Worm (Caenorhabditis elegans): Measurements from ENCODE around the gene srbc-24.

DNA sequence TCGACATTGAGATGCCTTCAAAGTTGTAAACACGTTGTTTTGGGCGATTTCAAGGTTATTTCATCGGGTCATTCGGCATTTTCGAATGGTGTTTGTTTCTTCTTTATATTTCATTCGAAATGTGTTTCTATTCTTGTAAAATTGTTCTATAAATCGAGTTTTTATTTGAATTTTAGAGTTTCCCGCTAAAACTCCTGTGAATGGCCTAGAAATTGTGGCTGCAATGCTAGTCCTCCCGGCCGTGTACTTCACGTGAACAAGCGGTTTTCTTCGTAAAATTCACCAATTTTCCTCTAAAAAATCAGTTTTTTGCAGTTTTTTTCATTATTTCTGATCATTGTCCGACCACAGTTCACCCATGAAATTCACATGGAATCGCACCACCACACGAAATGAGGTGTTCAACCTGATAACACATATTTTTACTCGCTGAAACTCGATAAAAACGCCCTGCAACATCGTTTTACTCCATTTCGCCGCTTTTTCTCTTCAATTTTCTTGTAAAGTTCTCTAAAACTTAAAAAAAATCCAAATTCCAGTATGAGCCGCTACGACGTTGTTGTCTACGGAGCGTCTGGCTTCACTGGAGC is 24.5 kb upstream of the srbc-24 start, which contains the start of gene ldp-1:
- no peak for TF ChIP-seq F57C9.4 (tag; optimal IDR thresholded peaks at IDR 0.05)
- peak; percentile 73 for TF ChIP-seq dpl-1 (GFP tag; optimal IDR thresholded peaks at IDR 0.05)
- TF ChIP-seq F52B5.7 (tag; optimal IDR thresholded peaks at IDR 0.05): no peak
- no peak for TF ChIP-seq chd-7 (tag; optimal IDR thresholded peaks at IDR 0.05)
